Worm (Caenorhabditis elegans): ENCODE measurements around the gene Y48G9A.11.

ce11 chrIII:2159152-2159551, 42.5 kb upstream of the Y48G9A.11 start:
- TF ChIP-seq pha-4 (tag; optimal IDR thresholded peaks at IDR 0.05), result no peak
- peak; percentile 63 for TF ChIP-seq nhr-2 (tag; optimal IDR thresholded peaks at IDR 0.05)
- TF ChIP-seq nhr-12 (tag; optimal IDR thresholded peaks at IDR 0.05), result no peak
- peak; percentile 6 for TF ChIP-seq lin-13 (tag; optimal IDR thresholded peaks at IDR 0.05)
- TF ChIP-seq ceh-83 (GFP tag; optimal IDR thresholded peaks at IDR 0.05), result no peak
- no peak for TF ChIP-seq ztf-11 (tag; optimal IDR thresholded peaks at IDR 0.05)
- TF ChIP-seq sptf-1 (tag; optimal IDR thresholded peaks at IDR 0.05), result no peak
- TF ChIP-seq elt-1 (tag; optimal IDR thresholded peaks at IDR 0.05; ENCODE audit: borderline replicate concordance, insufficient read depth), result no peak
- TF ChIP-seq M03D4.4 (tag; optimal IDR thresholded peaks at IDR 0.05), result no peak
- no peak for TF ChIP-seq snpc-4 (tag; optimal IDR thresholded peaks at IDR 0.05)
- TF ChIP-seq nhr-28 (tag; optimal IDR thresholded peaks at IDR 0.05), result no peak
- no peak for TF ChIP-seq ces-1 (GFP tag; optimal IDR thresholded peaks at IDR 0.05)
- no peak for TF ChIP-seq ceh-39 (tag; optimal IDR thresholded peaks at IDR 0.05)

Data from whole organism, mixed stage, embryonic.